Fruit fly (Drosophila melanogaster): Measurements from ENCODE around the gene CG8997.

- TF ChIP-seq usp (GFP tag; optimal IDR thresholded peaks at IDR 0.05) (no peak), pan (optimal IDR thresholded peaks at IDR 0.05) (no peak), psq (optimal IDR thresholded peaks at IDR 0.05) (no peak), EcR (GFP tag; optimal IDR thresholded peaks at IDR 0.05) (no peak), CG8478 (optimal IDR thresholded peaks at IDR 0.05) (no peak), Dll (optimal IDR thresholded peaks at IDR 0.05) (no peak)
These were observed 33.7 kb upstream of the CG8997 start for dm6 chr2L:13878801-13879200.
